Worm (Caenorhabditis elegans) whole organism, L4 larva: ENCODE results near the gene eif-2D.
A peak's percentile ranks its signal among the peaks of the same experiment; 100 is the strongest.

Experiments used
- F26F4.8 ChIP-seq: fragments of 200-800 bp; sonication (Bioruptor generic); conservative IDR thresholded peaks from 2 replicates; pipeline ENCODE4 v1.3.6; 2022; ENCODE audit warnings: missing genetic modification characterization, missing compliant biosample characterization
- F44E2.7 ChIP-seq: fragments of 200-800 bp; sonication (Bioruptor generic); IDR thresholded peaks from 2 replicates; pipeline ENCODE4 v2.1.2; 2022; ENCODE audit warnings: missing genetic modification characterization, missing compliant biosample characterization
- R02D3.7 ChIP-seq: fragments of 150-350 bp; sonication (generic microtip); optimal IDR thresholded peaks from 3 replicates; lab custom pipeline; 2014; ENCODE audit warnings: missing biosample characterization, missing genetic modification characterization
- T26A8.4 ChIP-seq: fragments of 200-800 bp; sonication (Bioruptor generic); IDR thresholded peaks from 2 replicates; pipeline ENCODE4 v1.3.6; 2022; ENCODE audit warnings: missing genetic modification characterization, missing compliant biosample characterization
- Y75B8A.6 ChIP-seq: fragments of 200-800 bp; sonication (Bioruptor generic); IDR thresholded peaks from 2 replicates; pipeline ENCODE4 v1.3.6; 2022; ENCODE audit warnings: missing genetic modification reagents, missing genetic modification characterization, missing compliant biosample characterization
- ZK337.2 ChIP-seq: fragments of 200-800 bp; sonication (Bioruptor generic); IDR thresholded peaks from 2 replicates; pipeline ENCODE4 v1.3.6; 2022; ENCODE audit warnings: missing genetic modification reagents, missing genetic modification characterization, missing compliant biosample characterization
- ZK546.5 ChIP-seq, 2 experiments: sonication (generic microtip); optimal IDR thresholded peaks; 2 replicates each; lab custom pipeline; 2017; ENCODE audit warnings: missing biosample characterization in 2 of 2, missing genetic modification characterization in 2 of 2
- aha-1 ChIP-seq: fragments of 150-350 bp; peaks from one replicate; lab custom pipeline; 2014; ENCODE audit warnings: missing biosample characterization, missing genetic modification characterization
- ama-1 ChIP-seq: fragments of 150-350 bp; optimal IDR thresholded peaks from 2 replicates; lab custom pipeline; 2014; ENCODE audit warnings: inconsistent platforms, mixed read lengths
- attf-4 ChIP-seq: sonication (generic microtip); optimal IDR thresholded peaks from 3 replicates; lab custom pipeline; 2017; ENCODE audit warnings: missing biosample characterization, missing genetic modification characterization
- ceh-28 ChIP-seq: fragments of 150-350 bp; optimal IDR thresholded peaks from 2 replicates; lab custom pipeline; 2014; ENCODE audit warnings: missing biosample characterization, missing genetic modification reagents, missing genetic modification characterization
- ceh-44 ChIP-seq: fragments of 200-800 bp; sonication (Bioruptor generic); IDR thresholded peaks from 2 replicates; pipeline ENCODE4 v1.3.6; 2022; ENCODE audit warnings: missing genetic modification reagents, missing genetic modification characterization, missing compliant biosample characterization
- ces-1 ChIP-seq: fragments of 150-350 bp; sonication (generic microtip); optimal IDR thresholded peaks from 4 replicates; lab custom pipeline; 2014; ENCODE audit warnings: missing biosample characterization, missing genetic modification reagents, missing genetic modification characterization
- daf-16 ChIP-seq, 3 experiments: sonication (generic microtip); optimal IDR thresholded peaks; 2 replicates each; lab custom pipeline; 2016 to 2017; ENCODE audit warnings: missing genetic modification characterization in 3 of 3, missing genetic modification reagents in 3 of 3, mild to moderate bottlenecking in 2 of 3, missing compliant biosample characterization in 2 of 3, missing biosample characterization in 1 of 3, moderate library complexity in 1 of 3
- daf-19 ChIP-seq: fragments of 200-800 bp; sonication (Bioruptor generic); conservative IDR thresholded peaks from 2 replicates; pipeline ENCODE4 v1.3.6; 2022; ENCODE audit warnings: missing genetic modification characterization, missing compliant biosample characterization
- dmd-6 ChIP-seq: fragments of 200-800 bp; sonication (Bioruptor generic); IDR thresholded peaks from 2 replicates; pipeline ENCODE4 v1.3.6; 2022; ENCODE audit warnings: missing genetic modification reagents, missing genetic modification characterization, missing compliant biosample characterization
- dmd-9 ChIP-seq: fragments of 200-800 bp; sonication (Bioruptor generic); IDR thresholded peaks from 2 replicates; pipeline ENCODE4 v1.3.6; 2022; ENCODE audit warnings: missing genetic modification reagents, missing genetic modification characterization, missing compliant biosample characterization
- dve-1 ChIP-seq: sonication (generic microtip); optimal IDR thresholded peaks from 2 replicates; lab custom pipeline; 2017; ENCODE audit warnings: antibody characterized with exemption, mild to moderate bottlenecking, missing genetic modification characterization, missing compliant biosample characterization; ENCODE audit not compliant: insufficient read depth
- egl-27 ChIP-seq: sonication (generic microtip); optimal IDR thresholded peaks from 3 replicates; lab custom pipeline; 2017; ENCODE audit warnings: missing biosample characterization, missing genetic modification reagents, missing genetic modification characterization
- egl-43 ChIP-seq: fragments of 200-800 bp; sonication (Bioruptor generic); IDR thresholded peaks from 2 replicates; pipeline ENCODE4 v1.3.6; 2022; ENCODE audit warnings: missing genetic modification reagents, missing genetic modification characterization, missing compliant biosample characterization
- fos-1 ChIP-seq: fragments of 150-350 bp; optimal IDR thresholded peaks from 2 replicates; lab custom pipeline; 2014; ENCODE audit warnings: missing biosample characterization, missing genetic modification characterization
- gei-8 ChIP-seq: fragments of 200-800 bp; sonication (Bioruptor generic); optimal IDR thresholded peaks from 2 replicates; lab custom pipeline; 2018; ENCODE audit warnings: mild to moderate bottlenecking, missing genetic modification characterization, missing compliant biosample characterization
- hif-1 ChIP-seq, 2 experiments: sonication (generic microtip); optimal IDR thresholded peaks; 2 replicates each; lab custom pipeline; 2016 to 2017; ENCODE audit warnings: missing compliant biosample characterization in 2 of 2, missing genetic modification characterization in 2 of 2, missing genetic modification reagents in 2 of 2, missing genotype in 2 of 2, mild to moderate bottlenecking in 1 of 2
- hlh-11 ChIP-seq: fragments of 200-800 bp; sonication (Bioruptor generic); optimal IDR thresholded peaks from 2 replicates; lab custom pipeline; 2018; ENCODE audit warnings: mild to moderate bottlenecking, missing genetic modification characterization, missing compliant biosample characterization
- hlh-30 ChIP-seq: sonication (generic microtip); optimal IDR thresholded peaks from 2 replicates; lab custom pipeline; 2017; ENCODE audit warnings: antibody characterized with exemption, mild to moderate bottlenecking, missing genetic modification characterization, missing compliant biosample characterization; ENCODE audit not compliant: insufficient read depth
- mdl-1 ChIP-seq, 2 experiments: fragments of 150-350 bp in 1 of 2; sonication (generic microtip) in 1 of 2; optimal IDR thresholded peaks; 2 replicates each; lab custom pipeline; 2014 to 2017; ENCODE audit warnings: missing biosample characterization in 2 of 2, missing genetic modification characterization in 2 of 2
- mdt-29 ChIP-seq: fragments of 200-800 bp; sonication (Bioruptor generic); IDR thresholded peaks from 2 replicates; pipeline ENCODE4 v1.3.6; 2022; ENCODE audit warnings: missing genetic modification reagents, missing genetic modification characterization, missing compliant biosample characterization
- mes-2 ChIP-seq: sonication (generic microtip); optimal IDR thresholded peaks from 2 replicates; lab custom pipeline; 2016; ENCODE audit warnings: missing genotype, mild to moderate bottlenecking, missing genetic modification characterization, missing compliant biosample characterization; ENCODE audit not compliant: poor library complexity, severe bottlenecking
- mxl-3 ChIP-seq: fragments of 200-800 bp; sonication (Bioruptor generic); optimal IDR thresholded peaks from 2 replicates; lab custom pipeline; 2018; ENCODE audit warnings: mild to moderate bottlenecking, missing genetic modification characterization, missing compliant biosample characterization
- nhr-28 ChIP-seq: fragments of 150-350 bp; optimal IDR thresholded peaks from 2 replicates; lab custom pipeline; 2014; ENCODE audit warnings: missing biosample characterization, missing genetic modification characterization
- rbr-2 ChIP-seq: sonication (generic microtip); optimal IDR thresholded peaks from 2 replicates; lab custom pipeline; 2016; ENCODE audit warnings: missing genotype, missing genetic modification characterization, missing compliant biosample characterization
- snpc-1.2 ChIP-seq: fragments of 200-800 bp; sonication (Bioruptor generic); IDR thresholded peaks from 2 replicates; pipeline ENCODE4 v1.3.6; 2022; ENCODE audit warnings: missing genetic modification reagents, missing genetic modification characterization, missing compliant biosample characterization
- spr-3 ChIP-seq: fragments of 200-800 bp; sonication (Bioruptor generic); optimal IDR thresholded peaks from 2 replicates; lab custom pipeline; 2018; ENCODE audit warnings: mild to moderate bottlenecking, missing genetic modification characterization, missing compliant biosample characterization
- unc-39 ChIP-seq: sonication (generic microtip); optimal IDR thresholded peaks from 2 replicates; lab custom pipeline; 2017; ENCODE audit warnings: missing biosample characterization, missing genetic modification characterization
- unc-62 ChIP-seq, 3 experiments: fragments of 150-350 bp in 1 of 3; sonication (generic microtip); optimal IDR thresholded peaks in 2 of 3; peaks in 1 of 3; 1 replicate in 1 of 3; 2 replicates in 2 of 3; lab custom pipeline; 2014 to 2017; ENCODE audit warnings: missing biosample characterization in 3 of 3, missing genetic modification characterization in 3 of 3, missing genetic modification reagents in 3 of 3, missing genotype in 1 of 3
- vab-7 ChIP-seq: fragments of 200-800 bp; sonication (Bioruptor generic); IDR thresholded peaks from 2 replicates; pipeline ENCODE4 v1.3.6; 2022; ENCODE audit warnings: missing genetic modification reagents, missing genetic modification characterization, missing compliant biosample characterization
- zfp-2 ChIP-seq: sonication (generic microtip); optimal IDR thresholded peaks from 2 replicates; lab custom pipeline; 2016; ENCODE audit warnings: mild to moderate bottlenecking, missing genetic modification characterization, missing compliant biosample characterization
- zip-11 ChIP-seq: fragments of 200-800 bp; sonication (Bioruptor generic); IDR thresholded peaks from 2 replicates; pipeline ENCODE4 v1.3.6; 2022; ENCODE audit warnings: missing genetic modification characterization, missing compliant biosample characterization
- zip-2 ChIP-seq: fragments of 150-350 bp; optimal IDR thresholded peaks from 2 replicates; lab custom pipeline; 2014; ENCODE audit warnings: missing biosample characterization, missing genetic modification characterization

Gene eif-2D

DNA sequence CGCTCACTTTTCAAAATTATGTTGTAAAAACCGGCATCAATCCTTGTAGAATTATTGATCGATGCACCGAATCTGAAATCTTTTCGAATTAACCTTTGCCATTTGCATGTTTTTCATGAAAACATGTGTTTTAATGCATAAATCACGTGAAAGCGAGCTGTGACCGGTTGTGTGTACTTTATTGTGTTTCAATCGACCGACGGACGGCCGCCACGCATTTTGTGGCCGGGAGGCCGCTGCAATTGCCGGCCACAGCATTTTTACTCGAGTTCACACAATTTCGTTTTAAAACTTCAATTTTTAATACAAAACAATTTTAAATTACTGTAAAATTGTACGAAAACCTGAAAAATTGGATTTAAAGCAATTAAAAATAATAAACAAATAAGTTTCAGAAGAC, 2.6 kb upstream of the eif-2D start, which contains the start of gene C25H3.11 (continued):
- TF ChIP-seq ama-1 (lab: Kevin White, UChicago) = peak; percentile 53
- TF ChIP-seq hif-1 (tag; optimal IDR thresholded peaks at IDR 0.05; lab: Kevin White, UChicago) = peak in 1 of 2 experiments; percentile 52
- TF ChIP-seq dmd-6 = peak; percentile 49; the same call in 1 of the 2 replicates
- TF ChIP-seq F26F4.8 (GFP tag; lab: Robert Waterston, UW) = no peak
- TF ChIP-seq vab-7 (GFP tag; lab: Robert Waterston, UW) = peak; percentile 20; the same call in 1 of the 2 replicates
- no peak for TF ChIP-seq zip-11 (GFP tag; lab: Robert Waterston, UW)
- TF ChIP-seq unc-62 (GFP tag; optimal IDR thresholded peaks at IDR 0.05 in 1 of 2; lab: Kevin White, UChicago) = peak in 1 of 2 experiments; percentile 76
- no peak for TF ChIP-seq unc-62 (tag; optimal IDR thresholded peaks at IDR 0.05; lab: Kevin White, UChicago)
- TF ChIP-seq ZK337.2 = no peak
- TF ChIP-seq ZK546.5 (tag; optimal IDR thresholded peaks at IDR 0.05; lab: Kevin White, UChicago) = no peak
- no peak for TF ChIP-seq ceh-44
- peak; percentile 64 for TF ChIP-seq mes-2 (tag; lab: Kevin White, UChicago)
- TF ChIP-seq F44E2.7 = 0 out of 2 replicates have a peak, but pooled peaks have one; percentile 45
- TF ChIP-seq snpc-1.2 (GFP tag; lab: Robert Waterston, UW) = no peak
- TF ChIP-seq attf-4 (tag; lab: Kevin White, UChicago) = no peak
- TF ChIP-seq dve-1 (tag; lab: Kevin White, UChicago) = peak; percentile 49
- no peak for TF ChIP-seq fos-1
- no peak for TF ChIP-seq daf-16 (GFP tag; optimal IDR thresholded peaks at IDR 0.05; lab: Kevin White, UChicago)
- TF ChIP-seq daf-16 (tag; optimal IDR thresholded peaks at IDR 0.05; lab: Kevin White, UChicago) = peak; percentile 66
- TF ChIP-seq ces-1 = no peak
- peak; percentile 54 for TF ChIP-seq mxl-3 (GFP tag; lab: Kevin White, UChicago)
- 0 out of 2 replicates have a peak, but pooled peaks have one; percentile 55 for TF ChIP-seq egl-43
- no peak for TF ChIP-seq mdt-29
- TF ChIP-seq dmd-9 = no peak
- peak; percentile 49 for TF ChIP-seq nhr-28 (tag; lab: Kevin White, UChicago)
- 0 out of 2 replicates have a peak, but pooled peaks have one; percentile 15 for TF ChIP-seq T26A8.4 (GFP tag; lab: Robert Waterston, UW)
- TF ChIP-seq gei-8 = no peak
- peak; percentile 78 for TF ChIP-seq hlh-11 (tag; lab: Kevin White, UChicago)
- TF ChIP-seq ceh-28 (tag; lab: Kevin White, UChicago) = no peak
- peak; percentile 86 for TF ChIP-seq hlh-30
- no peak for TF ChIP-seq zip-2 (tag; lab: Kevin White, UChicago)
- TF ChIP-seq, all 104 proteins: peak for 21

ce11 chrII:5693893-5694292, 2.4 kb downstream of the eif-2D start, which contains the start of gene C25H3.3:
C25H3.3 (plus strand) TSS chrII:5694193.
- TF ChIP-seq aha-1 (tag; lab: Kevin White, UChicago) (peak; percentile 77), dmd-6 (no peak)

ce11 chrII:5694798-5695197, 3.3 kb downstream of the eif-2D start, which contains the start of gene C25H3.14:
C25H3.14 (plus strand) TSS chrII:5695098.
- no peak for TF ChIP-seq egl-43
- TF ChIP-seq Y75B8A.6 (GFP tag; lab: Robert Waterston, UW) = no peak
- TF ChIP-seq unc-39 (tag; lab: Kevin White, UChicago) = no peak
- TF ChIP-seq mes-2 (tag; lab: Kevin White, UChicago) = no peak
- TF ChIP-seq egl-27 (tag; lab: Kevin White, UChicago) = no peak
- no peak for TF ChIP-seq zip-11 (GFP tag; lab: Robert Waterston, UW)
- no peak for TF ChIP-seq unc-62 (GFP tag; optimal IDR thresholded peaks at IDR 0.05 in 1 of 2; lab: Kevin White, UChicago)
- TF ChIP-seq unc-62 (tag; optimal IDR thresholded peaks at IDR 0.05; lab: Kevin White, UChicago) = no peak
- no peak for TF ChIP-seq rbr-2 (tag; lab: Kevin White, UChicago)
- TF ChIP-seq zfp-2 (tag; lab: Kevin White, UChicago) = no peak
- TF ChIP-seq dve-1 (tag; lab: Kevin White, UChicago) = no peak
- no peak for TF ChIP-seq spr-3
- TF ChIP-seq snpc-1.2 (GFP tag; lab: Robert Waterston, UW) = no peak
- TF ChIP-seq daf-19 = no peak
- no peak for TF ChIP-seq R02D3.7
- no peak for TF ChIP-seq mdl-1 (tag; optimal IDR thresholded peaks at IDR 0.05; lab: Kevin White, UChicago)
- TF ChIP-seq, all 104 proteins: peak for 0
